Fruit fly (Drosophila melanogaster) whole organism: ENCODE results near the gene CSN6.

Source experiments
- CG8478 ChIP-seq: fragments of >200 bp; optimal IDR thresholded peaks from 2 replicates; lab custom pipeline; 2018; ENCODE audit warnings: inconsistent platforms
- Dll ChIP-seq: fragments of >200 bp; optimal IDR thresholded peaks from 2 replicates; lab custom pipeline; 2017
- EcR ChIP-seq, 2 experiments: fragments of >200 bp; optimal IDR thresholded peaks; 2 replicates each; lab custom pipeline; 2017; ENCODE audit warnings: missing biosample characterization in 2 of 2, missing genetic modification characterization in 2 of 2, missing genetic modification reagents in 2 of 2
- pan ChIP-seq: fragments of >200 bp; optimal IDR thresholded peaks from 2 replicates; lab custom pipeline; 2017
- psq ChIP-seq: fragments of >200 bp; optimal IDR thresholded peaks from 2 replicates; lab custom pipeline; 2017
- usp ChIP-seq: fragments of >200 bp; optimal IDR thresholded peaks from 2 replicates; lab custom pipeline; 2017; ENCODE audit warnings: missing biosample characterization, missing genetic modification characterization, mixed read lengths

- TF ChIP-seq psq (lab: Kevin White, UChicago) = no peak
- TF ChIP-seq CG8478 (lab: Kevin White, UChicago) = no peak
- TF ChIP-seq usp = no peak
- no peak for TF ChIP-seq EcR (GFP tag; optimal IDR thresholded peaks at IDR 0.05; lab: Kevin White, UChicago)
- no peak for TF ChIP-seq pan (lab: Kevin White, UChicago)
- no peak for TF ChIP-seq Dll (lab: Kevin White, UChicago)
Measured at dm6 chr3R:22542773-22543411, 37.7 kb upstream of the CSN6 start.
